Worm (Caenorhabditis elegans): ENCODE results near the gene C06A12.3.

The C06A12.3 gene

DNA sequence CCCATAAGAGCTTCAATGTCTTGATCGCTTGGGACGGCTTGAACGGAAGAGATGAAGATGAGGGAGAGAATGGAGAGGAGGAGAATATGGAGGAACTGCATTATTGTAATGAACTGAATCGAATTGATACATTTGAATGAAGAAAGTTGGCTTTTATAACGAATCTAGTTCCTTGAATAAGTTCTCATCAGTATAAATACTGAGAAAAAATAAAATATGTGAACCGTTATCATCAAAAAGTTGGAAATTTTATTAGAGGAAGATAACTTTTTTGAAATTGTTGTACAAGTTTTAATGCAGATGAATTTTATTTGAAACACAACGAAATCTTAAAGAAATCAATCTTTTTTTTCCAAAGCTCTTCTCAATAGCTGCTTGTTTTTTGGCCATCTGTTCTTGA is 20.5 kb upstream of the C06A12.3 start, which contains the start of gene T02D1.7:
Gene T02D1.7, minus strand, starts transcription at position 101 of the 400 bp plus-strand sequence.
- TF ChIP-seq elt-3 (tag; optimal IDR thresholded peaks at IDR 0.05) (no peak), nhr-6 (tag; optimal IDR thresholded peaks at IDR 0.05) (no peak), blmp-1 (tag; optimal IDR thresholded peaks at IDR 0.05; ENCODE audit: insufficient read depth) (no peak), nhr-23 (tag; optimal IDR thresholded peaks at IDR 0.05) (no peak), mab-5 (tag; optimal IDR thresholded peaks at IDR 0.05) (no peak), crh-2 (tag; optimal IDR thresholded peaks at IDR 0.05) (no peak), gmeb-1 (tag; optimal IDR thresholded peaks at IDR 0.05) (no peak), mbf-1 (tag; optimal IDR thresholded peaks at IDR 0.05) (no peak), ztf-4 (tag; optimal IDR thresholded peaks at IDR 0.05) (no peak), lin-39 (tag; optimal IDR thresholded peaks at IDR 0.05) (no peak), ama-1 (optimal IDR thresholded peaks at IDR 0.05) (no peak), R02D3.7 (tag; optimal IDR thresholded peaks at IDR 0.05) (no peak), sem-4 (tag; optimal IDR thresholded peaks at IDR 0.05) (no peak), unc-39 (tag; optimal IDR thresholded peaks at IDR 0.05) (no peak)

DNA sequence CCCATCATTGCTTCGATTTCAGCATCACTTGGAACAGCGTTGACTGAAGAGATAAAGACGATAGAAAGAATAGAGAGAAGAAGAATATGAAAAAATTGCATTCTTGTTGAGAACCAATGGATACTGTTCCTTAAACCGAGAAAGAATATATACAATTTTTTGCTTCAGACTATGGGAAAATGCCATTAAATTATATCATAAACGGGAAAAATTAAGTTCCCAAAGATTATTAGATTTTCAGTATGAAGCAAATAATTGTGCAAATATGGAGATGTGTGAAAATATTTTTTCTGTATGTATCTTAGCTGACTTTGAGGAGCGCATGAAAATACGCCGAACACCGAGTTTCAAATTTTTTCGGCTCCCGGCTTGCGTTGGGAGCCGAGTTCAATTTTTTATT is 20.0 kb upstream of the C06A12.3 start, which contains the start of gene T02D1.9:
Gene T02D1.9, minus strand, starts transcription at position 101 of the 400 bp plus-strand sequence.
- TF ChIP-seq lin-13 (GFP tag; optimal IDR thresholded peaks at IDR 0.05) (no peak), nhr-25 (tag; optimal IDR thresholded peaks at IDR 0.05) (no peak), aly-2 (tag; optimal IDR thresholded peaks at IDR 0.05) (no peak), nhr-129 (tag; optimal IDR thresholded peaks at IDR 0.05) (no peak), gmeb-1 (tag; optimal IDR thresholded peaks at IDR 0.05) (no peak), ztf-4 (tag; optimal IDR thresholded peaks at IDR 0.05) (no peak), egl-27 (tag; optimal IDR thresholded peaks at IDR 0.05) (no peak), F13H6.1 (tag; optimal IDR thresholded peaks at IDR 0.05) (no peak), elt-3 (tag; optimal IDR thresholded peaks at IDR 0.05) (no peak), R02D3.7 (tag; optimal IDR thresholded peaks at IDR 0.05) (no peak), lsy-2 (tag; optimal IDR thresholded peaks at IDR 0.05) (no peak)

DNA sequence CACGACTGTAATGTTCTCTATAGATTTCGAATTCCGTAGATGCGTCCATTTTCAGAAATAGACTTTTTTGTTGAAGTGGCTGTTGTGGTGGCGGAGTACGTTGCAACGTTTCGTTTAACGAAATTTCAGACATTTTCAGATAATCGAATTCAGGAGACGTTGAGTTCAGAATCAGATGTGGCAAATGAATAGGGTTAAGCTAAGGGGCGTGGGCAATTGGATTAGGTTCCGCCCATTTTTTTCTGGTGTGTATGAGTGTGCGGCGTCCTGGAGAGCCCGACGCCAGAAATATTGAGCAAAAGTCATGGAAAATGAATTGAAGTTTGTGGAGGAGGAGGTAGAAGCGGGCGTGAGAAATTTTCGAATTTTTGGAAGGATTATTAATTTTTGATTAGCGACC is 14.2 kb upstream of the C06A12.3 start:
- no peak for TF ChIP-seq ztf-4 (tag; optimal IDR thresholded peaks at IDR 0.05)
- TF ChIP-seq unc-62 (GFP tag; optimal IDR thresholded peaks at IDR 0.05): no peak
- no peak for TF ChIP-seq nhr-237 (tag; optimal IDR thresholded peaks at IDR 0.05)
- TF ChIP-seq ama-1 (optimal IDR thresholded peaks at IDR 0.05): no peak
- no peak for TF ChIP-seq alr-1 (tag; optimal IDR thresholded peaks at IDR 0.05)
- no peak for TF ChIP-seq C34F6.9 (tag; optimal IDR thresholded peaks at IDR 0.05)
- no peak for TF ChIP-seq Y55F3AM.14 (GFP tag; optimal IDR thresholded peaks at IDR 0.05)
- no peak for TF ChIP-seq R02D3.7 (tag; optimal IDR thresholded peaks at IDR 0.05)
- no peak for TF ChIP-seq lin-13 (GFP tag; optimal IDR thresholded peaks at IDR 0.05)
- no peak for TF ChIP-seq egl-27 (tag; optimal IDR thresholded peaks at IDR 0.05)
- TF ChIP-seq unc-39 (tag; optimal IDR thresholded peaks at IDR 0.05): no peak
- no peak for TF ChIP-seq sma-3 (GFP tag; optimal IDR thresholded peaks at IDR 0.05)
- TF ChIP-seq aly-2 (tag; optimal IDR thresholded peaks at IDR 0.05): no peak
- TF ChIP-seq nhr-77 (tag; optimal IDR thresholded peaks at IDR 0.05): no peak
- no peak for TF ChIP-seq nhr-12 (tag; optimal IDR thresholded peaks at IDR 0.05)
- TF ChIP-seq snpc-4 (tag; optimal IDR thresholded peaks at IDR 0.05): no peak

DNA sequence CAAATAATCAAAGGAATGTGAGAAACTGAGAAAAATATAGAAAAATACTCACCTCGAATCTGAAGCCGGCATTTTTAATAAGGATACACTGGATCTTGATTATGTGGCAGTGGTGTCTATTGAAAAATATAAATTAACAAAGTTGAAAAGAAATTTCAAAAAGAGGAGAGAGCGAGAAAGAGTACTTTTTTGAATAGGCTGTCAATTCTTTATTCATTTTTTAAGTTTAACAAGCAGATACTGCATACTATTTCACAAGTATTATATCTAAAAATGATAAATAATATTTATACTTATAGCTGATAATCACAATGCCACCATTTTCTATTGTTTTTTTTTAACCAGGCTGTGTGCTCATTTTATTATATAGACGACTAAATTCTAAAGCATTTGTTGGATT is 9.8 kb upstream of the C06A12.3 start, which contains the start of gene npr-26:
Gene npr-26, minus strand, starts transcription at position 101 of the 400 bp plus-strand sequence.
- TF ChIP-seq alr-1 (tag; optimal IDR thresholded peaks at IDR 0.05) (no peak), sem-4 (tag; optimal IDR thresholded peaks at IDR 0.05) (no peak), mab-5 (tag; optimal IDR thresholded peaks at IDR 0.05) (no peak), nhr-25 (tag; optimal IDR thresholded peaks at IDR 0.05) (no peak), elt-3 (tag; optimal IDR thresholded peaks at IDR 0.05) (no peak), gmeb-1 (tag; optimal IDR thresholded peaks at IDR 0.05) (no peak), unc-62 (GFP tag; optimal IDR thresholded peaks at IDR 0.05) (no peak), ztf-4 (tag; optimal IDR thresholded peaks at IDR 0.05) (no peak), aly-2 (tag; optimal IDR thresholded peaks at IDR 0.05) (no peak), ZK546.5 (tag; optimal IDR thresholded peaks at IDR 0.05) (no peak), ceh-16 (tag; optimal IDR thresholded peaks at IDR 0.05) (no peak), dmd-4 (tag; optimal IDR thresholded peaks at IDR 0.05) (no peak), lsy-2 (tag; optimal IDR thresholded peaks at IDR 0.05) (no peak), zag-1 (tag; optimal IDR thresholded peaks at IDR 0.05) (no peak), nhr-11 (tag; optimal IDR thresholded peaks at IDR 0.05) (no peak), egl-27 (tag; optimal IDR thresholded peaks at IDR 0.05) (no peak), ztf-1 (GFP tag; conservative IDR thresholded peaks at IDR 0.05) (no peak)
